Worm (Caenorhabditis elegans) whole organism, midembryonic: Measurements from ENCODE around the gene sre-15.

Experiments
- T22C8.4 ChIP-seq: fragments of 200-800 bp; sonication (Bioruptor generic); IDR thresholded peaks from 2 replicates; pipeline ENCODE4 v1.3.6; 2022; ENCODE audit warnings: missing genetic modification characterization, missing compliant biosample characterization
- cog-1 ChIP-seq: sonication (generic microtip); optimal IDR thresholded peaks from 2 replicates; lab custom pipeline; 2016; ENCODE audit warnings: missing genetic modification characterization, missing compliant biosample characterization
- flt-1 ChIP-seq: fragments of 200-800 bp; sonication (Bioruptor generic); IDR thresholded peaks from 2 replicates; pipeline ENCODE4 v1.3.6; 2022; ENCODE audit warnings: missing genetic modification characterization, missing compliant biosample characterization
- ref-1 ChIP-seq: fragments of 200-800 bp; sonication (Bioruptor generic); conservative IDR thresholded peaks from 2 replicates; pipeline ENCODE4 v1.3.6; 2022; ENCODE audit warnings: missing genetic modification reagents, missing genetic modification characterization, missing compliant biosample characterization
- ztf-29 ChIP-seq: fragments of 200-800 bp; sonication (Bioruptor generic); IDR thresholded peaks from 2 replicates; pipeline ENCODE4 v1.3.6; 2022; ENCODE audit warnings: missing genetic modification reagents, missing genetic modification characterization, missing compliant biosample characterization

ce11 chrIV:12219309-12219708 is 25.3 kb downstream of the sre-15 start, which contains the start of gene F35G2.5:
- TF ChIP-seq ztf-29 (GFP tag; lab: Robert Waterston, UW) (no peak), ref-1 (GFP tag; lab: Robert Waterston, UW) (no peak), T22C8.4 (no peak), cog-1 (tag; lab: Kevin White, UChicago) (no peak), flt-1 (no peak)
